Fruit fly (Drosophila melanogaster) whole organism, embryonic: ENCODE measurements around the gene Eip63E.

Source experiments
- CG11085 ChIP-seq: fragments of 200-800 bp; sonication (Bioruptor generic); IDR thresholded peaks from 2 replicates; pipeline ENCODE4 v1.3.6; 2022; ENCODE audit warnings: missing biosample characterization, missing genetic modification characterization
- CG11695 ChIP-seq: fragments of 200-800 bp; sonication (Bioruptor generic); IDR thresholded peaks from 3 replicates; pipeline ENCODE4 v1.3.6; 2022; ENCODE audit warnings: missing biosample characterization, missing genetic modification characterization
- CG11723 ChIP-seq: fragments of 200-800 bp; sonication (Bioruptor generic); optimal IDR thresholded peaks from 2 replicates; lab custom pipeline; 2017; ENCODE audit warnings: missing biosample characterization, mild to moderate bottlenecking, missing genetic modification characterization
- CG14441 ChIP-seq: fragments of 200-800 bp; sonication (Bioruptor generic); IDR thresholded peaks from 2 replicates; pipeline ENCODE4 v1.3.6; 2022; ENCODE audit warnings: missing biosample characterization, missing genetic modification characterization
- CG15011 ChIP-seq: fragments of 200-800 bp; sonication (Bioruptor generic); optimal IDR thresholded peaks from 3 replicates; lab custom pipeline; 2018; ENCODE audit warnings: missing biosample characterization, mild to moderate bottlenecking, missing genetic modification characterization
- CG18011 ChIP-seq: fragments of 200-800 bp; sonication (Bioruptor generic); optimal IDR thresholded peaks from 2 replicates; lab custom pipeline; 2017; ENCODE audit warnings: missing biosample characterization, missing genetic modification characterization, mild to moderate bottlenecking, moderate library complexity, missing genotype
- CG18619 ChIP-seq: fragments of 200-800 bp; sonication (Bioruptor generic); optimal IDR thresholded peaks from 3 replicates; lab custom pipeline; 2017; ENCODE audit warnings: missing biosample characterization, mild to moderate bottlenecking, missing genetic modification characterization
- CG31441 ChIP-seq: fragments of 200-800 bp; sonication (Bioruptor generic); IDR thresholded peaks from 2 replicates; pipeline ENCODE4 v1.3.6; 2022; ENCODE audit warnings: missing biosample characterization, missing genetic modification characterization
- CG33213 ChIP-seq: fragments of 200-800 bp; sonication (Bioruptor generic); optimal IDR thresholded peaks from 3 replicates; lab custom pipeline; 2016; ENCODE audit warnings: missing biosample characterization, missing genetic modification characterization
- CG34224 ChIP-seq: fragments of 200-800 bp; sonication (Bioruptor generic); IDR thresholded peaks from 3 replicates; pipeline ENCODE4 v1.3.6; 2022; ENCODE audit warnings: missing biosample characterization, missing genetic modification characterization; ENCODE audit not compliant: partially characterized antibody
- CG4707 ChIP-seq: fragments of 200-800 bp; sonication (Bioruptor generic); optimal IDR thresholded peaks from 2 replicates; lab custom pipeline; 2018; ENCODE audit warnings: missing biosample characterization, mild to moderate bottlenecking, missing genetic modification characterization, moderate library complexity
- CG6683 ChIP-seq: fragments of 200-800 bp; sonication (Bioruptor generic); optimal IDR thresholded peaks from 2 replicates; lab custom pipeline; 2017; ENCODE audit warnings: missing biosample characterization, mild to moderate bottlenecking, missing genetic modification characterization, missing genetic modification reagents
- CG7839 ChIP-seq: fragments of 200-800 bp; sonication (Bioruptor generic); optimal IDR thresholded peaks from 3 replicates; lab custom pipeline; 2018; ENCODE audit warnings: missing biosample characterization, mild to moderate bottlenecking, missing genetic modification characterization, moderate library complexity
- CG7928 ChIP-seq: fragments of 200-800 bp; sonication (Bioruptor generic); optimal IDR thresholded peaks from 2 replicates; lab custom pipeline; 2017; ENCODE audit warnings: missing biosample characterization, mild to moderate bottlenecking, missing genetic modification characterization
- CG8290 ChIP-seq, 3 experiments: fragments of 200-800 bp; sonication (Bioruptor generic); optimal IDR thresholded peaks; 2 replicates each; lab custom pipeline; 2016 to 2019; ENCODE audit warnings: missing biosample characterization in 3 of 3, missing genetic modification characterization in 3 of 3, mild to moderate bottlenecking in 2 of 3, moderate library complexity in 1 of 3
- CG8359 ChIP-seq: fragments of 200-800 bp; sonication (Bioruptor generic); optimal IDR thresholded peaks from 2 replicates; lab custom pipeline; 2017; ENCODE audit warnings: missing biosample characterization, mild to moderate bottlenecking, missing genetic modification characterization, borderline replicate concordance
- CG8765 ChIP-seq: fragments of 200-800 bp; sonication (Bioruptor generic); IDR thresholded peaks from 2 replicates; pipeline ENCODE4 v1.3.6; 2022; ENCODE audit warnings: missing biosample characterization, missing genetic modification characterization
- Ets65A ChIP-seq: fragments of 200-800 bp; sonication (Bioruptor generic); peaks from one replicate; lab custom pipeline; 2016; ENCODE audit warnings: missing biosample characterization, missing genetic modification characterization
- Fer1 ChIP-seq: fragments of 200-800 bp; sonication (Bioruptor generic); optimal IDR thresholded peaks from 2 replicates; lab custom pipeline; 2017; ENCODE audit warnings: missing biosample characterization, mild to moderate bottlenecking, missing genetic modification characterization
- Fer2 ChIP-seq: fragments of 200-800 bp; sonication (Bioruptor generic); optimal IDR thresholded peaks from 2 replicates; lab custom pipeline; 2018; ENCODE audit warnings: missing biosample characterization, mild to moderate bottlenecking, missing genetic modification characterization, moderate library complexity
- Gug ChIP-seq: fragments of 200-800 bp; sonication (Bioruptor generic); IDR thresholded peaks from 4 replicates; pipeline ENCODE4 v1.3.6; 2022; ENCODE audit warnings: missing biosample characterization, missing genetic modification characterization
- Hmx ChIP-seq: fragments of 200-800 bp; sonication (Bioruptor generic); optimal IDR thresholded peaks from 2 replicates; lab custom pipeline; 2016; ENCODE audit warnings: missing biosample characterization, missing genetic modification characterization
- Kr ChIP-seq: fragments of 200-800 bp; sonication (Bioruptor generic); optimal IDR thresholded peaks from 2 replicates; lab custom pipeline; 2017; ENCODE audit warnings: missing biosample characterization, mild to moderate bottlenecking, missing genetic modification characterization
- MTF-1 ChIP-seq: fragments of 200-800 bp; sonication (Bioruptor generic); optimal IDR thresholded peaks from 2 replicates; lab custom pipeline; 2018; ENCODE audit warnings: missing biosample characterization, mild to moderate bottlenecking, missing genetic modification characterization, borderline replicate concordance
- Med ChIP-seq: fragments of 200-800 bp; sonication (Bioruptor generic); peaks from one replicate; lab custom pipeline; 2016; ENCODE audit warnings: missing biosample characterization, missing genetic modification characterization, mild to moderate bottlenecking, inconsistent platforms, moderate library complexity
- Opbp ChIP-seq: fragments of 200-800 bp; sonication (Bioruptor generic); IDR thresholded peaks from 3 replicates; pipeline ENCODE4 v1.3.6; 2022; ENCODE audit warnings: missing biosample characterization, missing genetic modification characterization; ENCODE audit not compliant: partially characterized antibody
- PHDP ChIP-seq: fragments of 200-800 bp; sonication (Bioruptor generic); optimal IDR thresholded peaks from 3 replicates; lab custom pipeline; 2018; ENCODE audit warnings: missing biosample characterization, mild to moderate bottlenecking, missing genetic modification characterization, moderate library complexity
- Trl ChIP-seq, 3 experiments: fragments of >200 bp in 2 of 3; fragments of 200-800 bp in 1 of 3; sonication (Bioruptor generic) in 1 of 3; optimal IDR thresholded peaks; 2 replicates in 1 of 3; 3 replicates in 2 of 3; lab custom pipeline; 2016 to 2017; ENCODE audit warnings: missing biosample characterization in 1 of 3, missing genetic modification characterization in 1 of 3
- Usf ChIP-seq: fragments of 200-800 bp; sonication (Bioruptor generic); optimal IDR thresholded peaks from 2 replicates; lab custom pipeline; 2017; ENCODE audit warnings: missing genotype, missing biosample characterization, missing genetic modification characterization
- ab ChIP-seq: fragments of 200-800 bp; sonication (Bioruptor generic); optimal IDR thresholded peaks from 2 replicates; lab custom pipeline; 2016; ENCODE audit warnings: missing biosample characterization, missing genetic modification characterization
- ase ChIP-seq: fragments of 200-800 bp; sonication (Bioruptor generic); IDR thresholded peaks from 3 replicates; pipeline ENCODE4 v1.3.6; 2022; ENCODE audit warnings: missing biosample characterization, missing genetic modification characterization
- bigmax ChIP-seq: fragments of 200-800 bp; sonication (Bioruptor generic); optimal IDR thresholded peaks from 2 replicates; lab custom pipeline; 2018; ENCODE audit warnings: missing biosample characterization, mild to moderate bottlenecking, missing genetic modification characterization
- bsh ChIP-seq, 2 experiments: fragments of 200-800 bp; sonication (Bioruptor generic); optimal IDR thresholded peaks; 2 replicates each; lab custom pipeline; 2017 to 2018; ENCODE audit warnings: mild to moderate bottlenecking in 2 of 2, missing biosample characterization in 2 of 2, missing genetic modification characterization in 2 of 2, moderate library complexity in 1 of 2
- cwo ChIP-seq: fragments of 200-800 bp; sonication (Bioruptor generic); optimal IDR thresholded peaks from 3 replicates; lab custom pipeline; 2017; ENCODE audit warnings: missing biosample characterization, missing genetic modification characterization, mild to moderate bottlenecking, moderate library complexity, missing genetic modification reagents
- esg ChIP-seq: fragments of 200-800 bp; sonication (Bioruptor generic); conservative IDR thresholded peaks from 2 replicates; pipeline ENCODE4 v1.3.6; 2022; ENCODE audit warnings: missing biosample characterization, missing genetic modification characterization
- ftz-f1 ChIP-seq: fragments of 200-800 bp; sonication (Bioruptor generic); optimal IDR thresholded peaks from 2 replicates; lab custom pipeline; 2016; ENCODE audit warnings: missing biosample characterization, missing genetic modification characterization
- gt ChIP-seq: fragments of 200-800 bp; sonication (Bioruptor generic); IDR thresholded peaks from 2 replicates; pipeline ENCODE4 v1.3.6; 2022; ENCODE audit warnings: missing biosample characterization, missing genetic modification characterization
- hbn ChIP-seq: fragments of 200-800 bp; sonication (Bioruptor generic); IDR thresholded peaks from 2 replicates; pipeline ENCODE4 v1.3.6; 2022; ENCODE audit warnings: missing biosample characterization, missing genetic modification characterization; ENCODE audit not compliant: partially characterized antibody
- kay ChIP-seq: fragments of 200-800 bp; sonication (Bioruptor generic); optimal IDR thresholded peaks from 2 replicates; lab custom pipeline; 2016; ENCODE audit warnings: missing biosample characterization, missing genetic modification characterization
- lilli ChIP-seq: fragments of 200-800 bp; sonication (Bioruptor generic); optimal IDR thresholded peaks from 3 replicates; lab custom pipeline; 2016; ENCODE audit warnings: missing biosample characterization, missing genetic modification characterization
- nmo ChIP-seq: fragments of 200-800 bp; sonication (Bioruptor generic); optimal IDR thresholded peaks from 2 replicates; lab custom pipeline; 2018; ENCODE audit warnings: missing biosample characterization, mild to moderate bottlenecking, missing genetic modification characterization, moderate library complexity
- p53 ChIP-seq: fragments of 200-800 bp; sonication (Bioruptor generic); optimal IDR thresholded peaks from 2 replicates; lab custom pipeline; 2016; ENCODE audit warnings: missing biosample characterization, missing genetic modification characterization
- shn ChIP-seq: fragments of 200-800 bp; sonication (Bioruptor generic); optimal IDR thresholded peaks from 3 replicates; lab custom pipeline; 2016; ENCODE audit warnings: missing biosample characterization, missing genetic modification characterization
- slou ChIP-seq: fragments of 200-800 bp; sonication (Bioruptor generic); optimal IDR thresholded peaks from 3 replicates; lab custom pipeline; 2016; ENCODE audit warnings: missing biosample characterization, missing genetic modification characterization
- sob ChIP-seq: fragments of 200-800 bp; sonication (Bioruptor generic); IDR thresholded peaks from 2 replicates; pipeline ENCODE4 v1.3.6; 2022; ENCODE audit warnings: missing biosample characterization, missing genetic modification characterization
- stc ChIP-seq: fragments of 200-800 bp; sonication (Bioruptor generic); IDR thresholded peaks from 2 replicates; pipeline ENCODE4 v1.3.6; 2022; ENCODE audit warnings: missing biosample characterization, missing genetic modification characterization
- tgo ChIP-seq: fragments of 200-800 bp; sonication (Bioruptor generic); IDR thresholded peaks from 3 replicates; pipeline ENCODE4 v1.3.6; 2022; ENCODE audit warnings: missing biosample characterization, missing genetic modification characterization
- tll ChIP-seq, 2 experiments: fragments of 200-800 bp in 1 of 2; fragments of >200 bp in 1 of 2; sonication (Bioruptor generic) in 1 of 2; optimal IDR thresholded peaks; 2 replicates each; lab custom pipeline; 2017 to 2019; ENCODE audit warnings: missing biosample characterization in 2 of 2, missing genetic modification characterization in 2 of 2, mild to moderate bottlenecking in 1 of 2, moderate library complexity in 1 of 2
- unpg ChIP-seq: fragments of 200-800 bp; sonication (Bioruptor generic); optimal IDR thresholded peaks from 3 replicates; lab custom pipeline; 2018; ENCODE audit warnings: missing biosample characterization, mild to moderate bottlenecking, missing genetic modification characterization, moderate library complexity
- zf30C ChIP-seq: fragments of 200-800 bp; sonication (Bioruptor generic); optimal IDR thresholded peaks from 3 replicates; lab custom pipeline; 2018; ENCODE audit warnings: missing biosample characterization, mild to moderate bottlenecking, missing genetic modification characterization

Gene Eip63E

dm6 chr3L:3543525-3543971 is 28.0 kb downstream of the Eip63E start (continued):
- TF ChIP-seq CG7839 (tag; lab: Kevin White, UChicago) = no peak
- TF ChIP-seq kay = no peak
- TF ChIP-seq Ets65A = peak; percentile 75
- TF ChIP-seq CG7928 (GFP tag; lab: Kevin White, UChicago) = peak; percentile 25
- TF ChIP-seq zf30C = no peak
- TF ChIP-seq CG34224 (GFP tag; lab: Robert Waterston, UW) = peak; percentile 23; the same call in 1 of the 3 replicates
- peak; percentile 61; the same call in 2 of the 3 replicates for TF ChIP-seq CG11695
- TF ChIP-seq bigmax (GFP tag; lab: Kevin White, UChicago) = no peak
- TF ChIP-seq Kr (GFP tag; lab: Kevin White, UChicago) = no peak
- TF ChIP-seq Usf = no peak
- peak; percentile 19 for TF ChIP-seq cwo (GFP tag; lab: Kevin White, UChicago)
- peak in 1 of 2 experiments; percentile 19 for TF ChIP-seq bsh (GFP tag; optimal IDR thresholded peaks at IDR 0.05; lab: Kevin White, UChicago)
- no peak for TF ChIP-seq Hmx (GFP tag; lab: Kevin White, UChicago)
- TF ChIP-seq Trl (optimal IDR thresholded peaks at IDR 0.05; lab: Kevin White, UChicago) = peak; percentile 41 to 42
- peak; percentile 28 for TF ChIP-seq Trl (GFP tag; optimal IDR thresholded peaks at IDR 0.05; lab: Kevin White, UChicago)
- TF ChIP-seq p53 = no peak
- no peak for TF ChIP-seq CG4707 (GFP tag; lab: Kevin White, UChicago)
- no peak for TF ChIP-seq hbn (GFP tag; lab: Robert Waterston, UW)
- TF ChIP-seq stc (GFP tag; lab: Robert Waterston, UW) = peak; percentile 8; the same call in 1 of the 2 replicates
- TF ChIP-seq sob (GFP tag; lab: Robert Waterston, UW) = 0 out of 2 replicates have a peak, but pooled peaks have one; percentile 52
- no peak for TF ChIP-seq esg (GFP tag; lab: Robert Waterston, UW)
- TF ChIP-seq Gug = no peak
- no peak for TF ChIP-seq ase (GFP tag; lab: Robert Waterston, UW)
- TF ChIP-seq CG31441 (GFP tag; lab: Robert Waterston, UW) = no peak
- no peak for TF ChIP-seq CG8359 (GFP tag; lab: Kevin White, UChicago)
- TF ChIP-seq CG6683 (GFP tag; lab: Kevin White, UChicago) = no peak
- TF ChIP-seq CG8765 (GFP tag; lab: Robert Waterston, UW) = no peak
- no peak for TF ChIP-seq ftz-f1 (GFP tag; lab: Kevin White, UChicago)
- TF ChIP-seq tgo (GFP tag; lab: Robert Waterston, UW) = peak; percentile 45; the same call in 1 of the 3 replicates
- TF ChIP-seq CG18619 (GFP tag; lab: Kevin White, UChicago) = no peak
- peak; percentile 63 for TF ChIP-seq PHDP (tag; lab: Kevin White, UChicago)
- no peak for TF ChIP-seq slou (GFP tag; lab: Kevin White, UChicago)
- no peak for TF ChIP-seq nmo (GFP tag; lab: Kevin White, UChicago)
- TF ChIP-seq MTF-1 (GFP tag; lab: Kevin White, UChicago) = peak; percentile 22
- no peak for TF ChIP-seq shn (GFP tag; lab: Kevin White, UChicago)
- no peak for TF ChIP-seq gt (GFP tag; lab: Robert Waterston, UW)
- TF ChIP-seq CG11723 (GFP tag; lab: Kevin White, UChicago) = no peak
- TF ChIP-seq ab (GFP tag; lab: Kevin White, UChicago) = no peak
- no peak for TF ChIP-seq CG33213 (GFP tag; lab: Kevin White, UChicago)
- peak; percentile 58 for TF ChIP-seq CG15011 (GFP tag; lab: Kevin White, UChicago)

- peak; percentile 16 for TF ChIP-seq Fer1
- TF ChIP-seq tll (GFP tag; optimal IDR thresholded peaks at IDR 0.05; lab: Kevin White, UChicago) = no peak
- TF ChIP-seq CG8290 (GFP tag; optimal IDR thresholded peaks at IDR 0.05; lab: Kevin White, UChicago) = no peak
- no peak for TF ChIP-seq CG8290 (tag; optimal IDR thresholded peaks at IDR 0.05; lab: Kevin White, UChicago)
- no peak for TF ChIP-seq CG18011
- no peak for TF ChIP-seq Fer2 (tag; lab: Kevin White, UChicago)
- peak; percentile 33 for TF ChIP-seq unpg
- peak; percentile 47 for TF ChIP-seq lilli
- peak; percentile 67 for TF ChIP-seq PHDP (tag; lab: Kevin White, UChicago)
- peak; percentile 74 for TF ChIP-seq Med (GFP tag; lab: Kevin White, UChicago)
- TF ChIP-seq Opbp (GFP tag; lab: Robert Waterston, UW) = no peak
- no peak for TF ChIP-seq CG11085 (GFP tag; lab: Robert Waterston, UW)
- peak; percentile 6; the same call in 1 of the 2 replicates for TF ChIP-seq CG14441 (GFP tag; lab: Robert Waterston, UW)
- TF ChIP-seq p53 = no peak
Measured at dm6 chr3L:3544221-3544620, 28.7 kb downstream of the Eip63E start.
